Worm (Caenorhabditis elegans) whole organism, L1 larva: Measurements from ENCODE around the gene F57G12.2.

Source experiments
- C04F5.9 ChIP-seq: sonication (generic microtip); optimal IDR thresholded peaks from 2 replicates; lab custom pipeline; 2016; ENCODE audit warnings: missing genetic modification characterization, missing compliant biosample characterization
- C16A3.4 ChIP-seq: fragments of 150-350 bp; optimal IDR thresholded peaks from 2 replicates; lab custom pipeline; 2014; ENCODE audit warnings: missing biosample characterization, missing genetic modification characterization
- C34B4.2 ChIP-seq: sonication (generic microtip); optimal IDR thresholded peaks from 2 replicates; lab custom pipeline; 2017; ENCODE audit warnings: mild to moderate bottlenecking, missing genetic modification characterization, missing compliant biosample characterization
- F16B12.6 ChIP-seq: fragments of 150-350 bp; optimal IDR thresholded peaks from 2 replicates; lab custom pipeline; 2014; ENCODE audit warnings: missing biosample characterization, missing genetic modification characterization
- blmp-1 ChIP-seq: fragments of 150-350 bp; optimal IDR thresholded peaks from 2 replicates; lab custom pipeline; 2014; ENCODE audit warnings: missing biosample characterization, missing genetic modification characterization
- ceh-82 ChIP-seq, 3 experiments: fragments of 150-350 bp in 1 of 3; sonication (generic microtip) in 2 of 3; optimal IDR thresholded peaks; 2 replicates each; lab custom pipeline; 2014 to 2017; ENCODE audit warnings: missing biosample characterization in 3 of 3, missing genetic modification characterization in 3 of 3
- ceh-88 ChIP-seq: fragments of 200-800 bp; sonication (Bioruptor generic); IDR thresholded peaks from 2 replicates; pipeline ENCODE4 v1.3.6; 2022; ENCODE audit warnings: missing genetic modification characterization, missing compliant biosample characterization
- ceh-90 ChIP-seq: sonication (generic microtip); optimal IDR thresholded peaks from 2 replicates; lab custom pipeline; 2016; ENCODE audit warnings: missing genetic modification characterization, missing compliant biosample characterization
- ces-1 ChIP-seq: fragments of 150-350 bp; optimal IDR thresholded peaks from 2 replicates; lab custom pipeline; 2014; ENCODE audit warnings: missing biosample characterization, missing genetic modification reagents, missing genetic modification characterization
- dpl-1 ChIP-seq, 3 experiments: fragments of 150-350 bp in 2 of 3; sonication (generic microtip) in 1 of 3; optimal IDR thresholded peaks; 2 replicates each; lab custom pipeline; 2014 to 2017; ENCODE audit warnings: missing biosample characterization in 3 of 3, missing genetic modification characterization in 3 of 3, missing genetic modification reagents in 3 of 3
- dsc-1 ChIP-seq: sonication (generic microtip); optimal IDR thresholded peaks from 2 replicates; lab custom pipeline; 2016; ENCODE audit warnings: mild to moderate bottlenecking, missing genetic modification characterization, missing compliant biosample characterization
- efl-1 ChIP-seq, 4 experiments: fragments of 150-350 bp; optimal IDR thresholded peaks in 3 of 4; peaks in 1 of 4; 1 replicate in 1 of 4; 2 replicates in 3 of 4; lab custom pipeline; 2014; ENCODE audit warnings: missing biosample characterization in 2 of 4, missing genetic modification characterization in 2 of 4, missing genetic modification reagents in 2 of 4
- egl-13 ChIP-seq: sonication (generic microtip); optimal IDR thresholded peaks from 2 replicates; lab custom pipeline; 2016; ENCODE audit warnings: missing genotype, missing genetic modification reagents, missing genetic modification characterization, missing compliant biosample characterization
- egl-27 ChIP-seq, 2 experiments: fragments of 150-350 bp in 1 of 2; sonication (generic microtip); optimal IDR thresholded peaks; 3 replicates each; lab custom pipeline; 2017 to 2018; ENCODE audit warnings: missing biosample characterization in 2 of 2, missing genetic modification characterization in 2 of 2, missing genetic modification reagents in 2 of 2
- elt-3 ChIP-seq, 6 experiments: fragments of 150-350 bp in 1 of 6; sonication (generic microtip); optimal IDR thresholded peaks; 2 replicates each; lab custom pipeline; 2017 to 2018; ENCODE audit warnings: missing biosample characterization in 6 of 6, missing genetic modification characterization in 6 of 6, inconsistent platforms in 1 of 6
- ets-5 ChIP-seq: fragments of 200-800 bp; sonication (Bioruptor generic); IDR thresholded peaks from 2 replicates; pipeline ENCODE4 v1.3.6; 2022; ENCODE audit warnings: missing genetic modification characterization, missing compliant biosample characterization
- grh-1 ChIP-seq: fragments of 200-800 bp; sonication (Bioruptor generic); IDR thresholded peaks from 2 replicates; pipeline ENCODE4 v1.3.6; 2022; ENCODE audit warnings: missing genetic modification reagents, missing genetic modification characterization, missing compliant biosample characterization
- hlh-4 ChIP-seq: sonication (generic microtip); optimal IDR thresholded peaks from 2 replicates; lab custom pipeline; 2016; ENCODE audit warnings: mild to moderate bottlenecking, missing genetic modification characterization, missing compliant biosample characterization
- hpl-2 ChIP-seq: fragments of 150-350 bp; optimal IDR thresholded peaks from 2 replicates; lab custom pipeline; 2014; ENCODE audit warnings: missing biosample characterization, missing genetic modification reagents, missing genetic modification characterization
- irx-1 ChIP-seq: sonication (generic microtip); optimal IDR thresholded peaks from 2 replicates; lab custom pipeline; 2016; ENCODE audit warnings: missing genetic modification characterization, missing compliant biosample characterization
- lin-13 ChIP-seq: fragments of 150-350 bp; optimal IDR thresholded peaks from 2 replicates; lab custom pipeline; 2014; ENCODE audit warnings: missing biosample characterization, missing genetic modification reagents, missing genetic modification characterization
- lin-14 ChIP-seq: fragments of 200-800 bp; sonication (Bioruptor generic); optimal IDR thresholded peaks from 2 replicates; lab custom pipeline; 2018; ENCODE audit warnings: mild to moderate bottlenecking, missing genetic modification characterization, moderate library complexity, missing compliant biosample characterization
- lin-35 ChIP-seq, 2 experiments: fragments of 150-350 bp; optimal IDR thresholded peaks; 2 replicates each; lab custom pipeline; 2014; ENCODE audit warnings: missing biosample characterization in 2 of 2, missing genetic modification characterization in 2 of 2, missing genetic modification reagents in 2 of 2
- lin-39 ChIP-seq: fragments of 150-350 bp; optimal IDR thresholded peaks from 2 replicates; lab custom pipeline; 2014; ENCODE audit warnings: missing biosample characterization, missing genetic modification reagents, missing genetic modification characterization
- lir-3 ChIP-seq: sonication (generic microtip); optimal IDR thresholded peaks from 2 replicates; lab custom pipeline; 2016; ENCODE audit warnings: mild to moderate bottlenecking, missing genetic modification characterization, moderate library complexity, missing compliant biosample characterization; ENCODE audit not compliant: poor library complexity
- lsy-2 ChIP-seq, 2 experiments: fragments of 150-350 bp; optimal IDR thresholded peaks; 2 replicates each; lab custom pipeline; 2014; ENCODE audit warnings: missing biosample characterization in 2 of 2, missing genetic modification characterization in 2 of 2
- mab-9 ChIP-seq: fragments of 200-800 bp; sonication (Bioruptor generic); IDR thresholded peaks from 2 replicates; pipeline ENCODE4 v1.3.6; 2022; ENCODE audit warnings: missing genetic modification reagents, missing genetic modification characterization, missing compliant biosample characterization
- mef-2 ChIP-seq: fragments of 150-350 bp; optimal IDR thresholded peaks from 2 replicates; lab custom pipeline; 2014; ENCODE audit warnings: missing biosample characterization, missing genetic modification characterization
- mep-1 ChIP-seq: fragments of 150-350 bp; optimal IDR thresholded peaks from 2 replicates; lab custom pipeline; 2014; ENCODE audit warnings: missing biosample characterization, missing genetic modification characterization
- nhr-20 ChIP-seq: sonication (generic microtip); optimal IDR thresholded peaks from 2 replicates; lab custom pipeline; 2016; ENCODE audit warnings: mild to moderate bottlenecking, missing genetic modification characterization, missing compliant biosample characterization
- nhr-237 ChIP-seq: fragments of 150-350 bp; optimal IDR thresholded peaks from 2 replicates; lab custom pipeline; 2014; ENCODE audit warnings: missing biosample characterization, missing genetic modification characterization
- nhr-28 ChIP-seq: fragments of 150-350 bp; optimal IDR thresholded peaks from 2 replicates; lab custom pipeline; 2014; ENCODE audit warnings: missing biosample characterization, missing genetic modification characterization
- nhr-71 ChIP-seq: sonication (generic microtip); optimal IDR thresholded peaks from 2 replicates; lab custom pipeline; 2016; ENCODE audit warnings: mild to moderate bottlenecking, missing genetic modification characterization, moderate library complexity, missing compliant biosample characterization
- nhr-85 ChIP-seq: sonication (generic microtip); peaks from one replicate; lab custom pipeline; 2016; ENCODE audit warnings: missing genetic modification characterization, inconsistent platforms, missing compliant biosample characterization
- nhr-90 ChIP-seq: sonication (generic microtip); optimal IDR thresholded peaks from 2 replicates; lab custom pipeline; 2016; ENCODE audit warnings: mild to moderate bottlenecking, missing genetic modification characterization, missing compliant biosample characterization; ENCODE audit not compliant: poor library complexity
- pag-3 ChIP-seq: sonication (generic microtip); optimal IDR thresholded peaks from 2 replicates; lab custom pipeline; 2017; ENCODE audit warnings: missing genetic modification characterization, mild to moderate bottlenecking, missing compliant biosample characterization, antibody characterized with exemption, borderline replicate concordance; ENCODE audit not compliant: insufficient read depth
- rnt-1 ChIP-seq: sonication (generic microtip); optimal IDR thresholded peaks from 2 replicates; lab custom pipeline; 2016; ENCODE audit warnings: mild to moderate bottlenecking, missing genetic modification characterization, moderate library complexity, missing compliant biosample characterization
- skn-1 ChIP-seq: fragments of 150-350 bp; optimal IDR thresholded peaks from 2 replicates; lab custom pipeline; 2014; ENCODE audit warnings: missing biosample characterization, missing genetic modification characterization
- sox-4 ChIP-seq: sonication (generic microtip); optimal IDR thresholded peaks from 2 replicates; lab custom pipeline; 2016; ENCODE audit warnings: missing genetic modification characterization, missing compliant biosample characterization
- sptf-1 ChIP-seq: fragments of 150-350 bp; optimal IDR thresholded peaks from 2 replicates; lab custom pipeline; 2014; ENCODE audit warnings: missing biosample characterization, missing genetic modification characterization
- sup-37 ChIP-seq: fragments of 200-800 bp; sonication (Bioruptor generic); optimal IDR thresholded peaks from 2 replicates; lab custom pipeline; 2018; ENCODE audit warnings: mild to moderate bottlenecking, missing genetic modification characterization, missing compliant biosample characterization
- swsn-7 ChIP-seq: sonication (generic microtip); optimal IDR thresholded peaks from 2 replicates; lab custom pipeline; 2016; ENCODE audit warnings: missing genetic modification characterization, missing compliant biosample characterization
- tbx-2 ChIP-seq: sonication (generic microtip); optimal IDR thresholded peaks from 2 replicates; lab custom pipeline; 2016; ENCODE audit warnings: missing genetic modification characterization, missing compliant biosample characterization
- unc-30 ChIP-seq: sonication (generic microtip); optimal IDR thresholded peaks from 2 replicates; lab custom pipeline; 2017; ENCODE audit warnings: missing biosample characterization, missing genetic modification characterization
- unc-62 ChIP-seq: fragments of 150-350 bp; optimal IDR thresholded peaks from 2 replicates; lab custom pipeline; 2014; ENCODE audit warnings: missing biosample characterization, missing genetic modification reagents, missing genetic modification characterization
- unc-86 ChIP-seq: sonication (generic microtip); optimal IDR thresholded peaks from 2 replicates; lab custom pipeline; 2016; ENCODE audit warnings: missing genetic modification characterization, missing compliant biosample characterization
- unc-98 ChIP-seq: fragments of 200-800 bp; sonication (Bioruptor generic); IDR thresholded peaks from 2 replicates; pipeline ENCODE4 v1.3.6; 2022; ENCODE audit warnings: missing genetic modification characterization, missing compliant biosample characterization
- vab-15 ChIP-seq: sonication (generic microtip); optimal IDR thresholded peaks from 2 replicates; lab custom pipeline; 2017; ENCODE audit warnings: missing genotype, mild to moderate bottlenecking, missing genetic modification characterization, missing compliant biosample characterization
- xbp-1 ChIP-seq: sonication (generic microtip); optimal IDR thresholded peaks from 2 replicates; lab custom pipeline; 2016; ENCODE audit warnings: missing genetic modification characterization, missing compliant biosample characterization
- zag-1 ChIP-seq: fragments of 150-350 bp; optimal IDR thresholded peaks from 2 replicates; lab custom pipeline; 2014; ENCODE audit warnings: missing biosample characterization, missing genetic modification characterization
- ztf-11 ChIP-seq, 2 experiments: sonication (generic microtip); optimal IDR thresholded peaks; 2 replicates each; lab custom pipeline; 2016 to 2017; ENCODE audit warnings: missing genetic modification characterization in 2 of 2, missing biosample characterization in 1 of 2, missing compliant biosample characterization in 1 of 2

F57G12.2 gene

ce11 chrX:12171631-12172348, 11.9 kb upstream of the F57G12.2 start, which contains the start of gene F57G12.1 (continued):
- TF ChIP-seq unc-98 (GFP tag; lab: Robert Waterston, UW) (no peak), egl-13 (peak; percentile 25), nhr-20 (tag; lab: Kevin White, UChicago) (peak; percentile 82), grh-1 (GFP tag; lab: Robert Waterston, UW) (no peak), hpl-2 (GFP tag; lab: Kevin White, UChicago) (no peak), dsc-1 (tag; lab: Kevin White, UChicago) (peak; percentile 64), vab-15 (tag; lab: Kevin White, UChicago) (no peak), C34B4.2 (tag; lab: Kevin White, UChicago) (no peak), ces-1 (no peak), lin-39 (tag; lab: Kevin White, UChicago) (peak; percentile 7), zag-1 (no peak), mab-9 (peak; percentile 42; the same call in 1 of the 2 replicates), lin-14 (peak; percentile 95), lir-3 (tag; lab: Kevin White, UChicago) (no peak), sptf-1 (tag; lab: Kevin White, UChicago) (no peak), skn-1 (tag; lab: Kevin White, UChicago) (peak; percentile 71), lsy-2 (tag; optimal IDR thresholded peaks at IDR 0.05; lab: Kevin White, UChicago) (peak; percentile 58 to 84), xbp-1 (peak; percentile 40), sup-37 (peak; percentile 18), efl-1 (optimal IDR thresholded peaks at IDR 0.05; lab: Kevin White, UChicago) (peak; percentile 48 to 76), efl-1 (GFP tag; optimal IDR thresholded peaks at IDR 0.05 in 1 of 2; lab: Kevin White, UChicago) (peak in 1 of 2 experiments; percentile 40), nhr-28 (tag; lab: Kevin White, UChicago) (no peak), egl-27 (tag; optimal IDR thresholded peaks at IDR 0.05; lab: Kevin White, UChicago) (peak; percentile 21 to 65), rnt-1 (tag; lab: Kevin White, UChicago) (peak; percentile 78), nhr-71 (tag; lab: Kevin White, UChicago) (peak; percentile 84), ceh-88 (GFP tag; lab: Robert Waterston, UW) (no peak), sox-4 (no peak), nhr-237 (tag; lab: Kevin White, UChicago) (peak; percentile 30), ceh-90 (no peak), hlh-4 (no peak), lin-35 (GFP tag; optimal IDR thresholded peaks at IDR 0.05; lab: Kevin White, UChicago) (peak; percentile 59 to 62), nhr-85 (tag; lab: Kevin White, UChicago) (peak; percentile 77), C04F5.9 (no peak), mep-1 (tag; lab: Kevin White, UChicago) (peak; percentile 74), unc-86 (tag; lab: Kevin White, UChicago) (peak; percentile 65), tbx-2 (tag; lab: Kevin White, UChicago) (peak; percentile 73), mef-2 (tag; lab: Kevin White, UChicago) (peak; percentile 35), blmp-1 (tag; lab: Kevin White, UChicago) (peak; percentile 68), unc-30 (tag; lab: Kevin White, UChicago) (no peak), F16B12.6 (tag; lab: Kevin White, UChicago) (no peak), C16A3.4 (tag; lab: Kevin White, UChicago) (peak; percentile 80), lin-13 (peak; percentile 77), ceh-82 (tag; optimal IDR thresholded peaks at IDR 0.05; lab: Kevin White, UChicago) (peak; percentile 64 to 86 (median 75)), nhr-90 (tag; lab: Kevin White, UChicago) (peak; percentile 45), swsn-7 (peak; percentile 68), ets-5 (GFP tag; lab: Robert Waterston, UW) (no peak), elt-3 (tag; optimal IDR thresholded peaks at IDR 0.05; lab: Kevin White, UChicago) (peak in 1 of 6 experiments; percentile 7), irx-1 (tag; lab: Kevin White, UChicago) (peak; percentile 42), dpl-1 (GFP tag; optimal IDR thresholded peaks at IDR 0.05; lab: Kevin White, UChicago) (peak in 2 of 3 experiments; percentile 27 to 31), pag-3 (tag; lab: Kevin White, UChicago) (no peak), unc-62 (GFP tag; lab: Kevin White, UChicago) (no peak), ztf-11 (tag; optimal IDR thresholded peaks at IDR 0.05; lab: Kevin White, UChicago) (peak in 1 of 2 experiments; percentile 59)
